Worm (Caenorhabditis elegans): Measurements from ENCODE around the gene wee-1.1.

ce11 chrII:9596401-9596800 is 13.0 kb upstream of the wee-1.1 start, which contains the start of gene E02H1.6:
- TF ChIP-seq ceh-30 (tag; optimal IDR thresholded peaks at IDR 0.05) (no peak), pha-4 (tag; optimal IDR thresholded peaks at IDR 0.05) (no peak), ttx-3 (tag; optimal IDR thresholded peaks at IDR 0.05) (no peak)
